Worm (Caenorhabditis elegans): ENCODE data around the gene lpr-7.

The lpr-7 gene

DNA sequence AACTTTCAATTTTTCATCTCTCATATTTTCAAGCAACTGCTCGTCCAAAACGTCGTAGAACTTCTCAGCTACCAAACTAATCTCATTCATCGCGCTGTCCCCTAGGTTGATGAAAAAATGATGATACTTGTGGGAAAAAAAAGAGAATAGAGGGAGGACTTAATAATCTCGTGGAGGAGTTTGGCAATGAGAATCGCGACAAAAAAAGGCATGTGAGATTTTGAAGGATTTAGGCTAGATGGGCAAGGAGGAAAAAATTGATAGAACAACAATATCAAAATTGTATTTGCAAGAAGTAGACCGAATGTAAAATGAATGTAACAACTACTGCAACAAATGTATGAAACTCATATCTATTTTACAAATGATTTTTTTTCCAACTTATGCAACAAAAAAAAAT lies 26.7 kb downstream of the lpr-7 start, which contains the start of gene Y9C12A.1:
Gene Y9C12A.1, minus strand, starts transcription at position 101 of the 400 bp plus-strand sequence.
- TF ChIP-seq snu-23 (GFP tag; optimal IDR thresholded peaks at IDR 0.05), result no peak
- TF ChIP-seq nhr-12 (tag; optimal IDR thresholded peaks at IDR 0.05), result no peak
- no peak for TF ChIP-seq C34B4.2 (tag; optimal IDR thresholded peaks at IDR 0.05)
- no peak for TF ChIP-seq ztf-4 (tag; optimal IDR thresholded peaks at IDR 0.05)
- TF ChIP-seq nhr-28 (tag; optimal IDR thresholded peaks at IDR 0.05), result no peak
- no peak for TF ChIP-seq nhr-76 (tag; optimal IDR thresholded peaks at IDR 0.05)
- no peak for TF ChIP-seq mab-9 (GFP tag; IDR thresholded peaks at IDR 0.05)
- TF ChIP-seq ces-1 (GFP tag; optimal IDR thresholded peaks at IDR 0.05), result no peak
- no peak for TF ChIP-seq jun-1 (tag; optimal IDR thresholded peaks at IDR 0.05)
- no peak for TF ChIP-seq mdl-1 (tag; optimal IDR thresholded peaks at IDR 0.05)
- no peak for TF ChIP-seq hlh-17 (GFP tag; optimal IDR thresholded peaks at IDR 0.05; ENCODE audit: borderline replicate concordance)
- TF ChIP-seq grh-1 (GFP tag; IDR thresholded peaks at IDR 0.05), result no peak
- no peak for TF ChIP-seq lin-13 (GFP tag; optimal IDR thresholded peaks at IDR 0.05)
- no peak for TF ChIP-seq efl-1 (optimal IDR thresholded peaks at IDR 0.05)
- no peak for TF ChIP-seq efl-1 (GFP tag; optimal IDR thresholded peaks at IDR 0.05 in 1 of 2)
- TF ChIP-seq nhr-85 (tag), result no peak
- no peak for TF ChIP-seq elt-3 (tag; optimal IDR thresholded peaks at IDR 0.05)

DNA sequence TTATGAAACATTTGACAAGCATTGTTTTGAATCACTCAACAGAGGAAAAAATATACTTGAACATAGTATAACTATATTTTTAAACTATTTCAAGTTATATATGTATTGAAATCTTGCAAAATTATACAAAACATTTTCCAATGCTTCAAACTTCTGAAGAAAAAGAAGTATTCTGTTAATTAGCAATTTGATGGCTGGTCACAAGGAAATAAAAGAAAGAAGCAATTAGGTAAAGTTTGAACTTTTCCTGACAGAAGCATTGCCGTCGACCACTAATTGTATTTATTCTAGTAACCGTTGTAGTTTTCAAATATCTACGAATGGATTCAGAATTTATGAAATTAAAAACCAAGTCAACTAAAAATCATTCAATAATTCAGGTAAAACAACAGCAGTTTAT lies 32.6 kb downstream of the lpr-7 start:
- TF ChIP-seq mab-9 (GFP tag; IDR thresholded peaks at IDR 0.05) (no peak), ceh-63 (GFP tag; optimal IDR thresholded peaks at IDR 0.05) (peak; percentile 54), lin-39 (tag; optimal IDR thresholded peaks at IDR 0.05) (no peak), lin-14 (GFP tag; optimal IDR thresholded peaks at IDR 0.05) (peak; percentile 54), tbx-2 (tag; optimal IDR thresholded peaks at IDR 0.05) (peak; percentile 8)

DNA sequence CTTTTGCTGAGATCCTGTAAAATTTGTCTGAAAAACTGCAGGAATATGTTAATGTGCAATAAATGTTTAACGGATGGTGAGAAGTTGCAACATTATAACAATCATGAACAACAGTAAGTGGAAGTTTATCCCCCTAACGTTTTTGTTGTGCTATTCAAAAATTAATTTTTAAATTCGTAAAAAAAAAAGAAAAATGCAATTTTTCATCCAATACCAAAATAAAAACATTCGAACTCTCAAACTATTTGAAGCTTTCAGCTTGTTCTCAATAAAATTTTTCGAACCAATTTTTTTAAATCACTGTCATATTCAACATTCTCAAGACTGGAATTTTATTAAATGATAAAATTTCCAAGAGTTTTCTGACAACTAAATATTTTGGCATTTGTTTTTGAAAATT lies 35.6 kb downstream of the lpr-7 start, which contains the start of gene ncam-1:
Gene ncam-1, plus strand, starts transcription at position 301 of the 400 bp plus-strand sequence.
- TF ChIP-seq aha-1 (tag; optimal IDR thresholded peaks at IDR 0.05) (no peak), ztf-11 (tag; optimal IDR thresholded peaks at IDR 0.05) (no peak), tbx-2 (tag; optimal IDR thresholded peaks at IDR 0.05) (no peak), zip-4 (GFP tag; optimal IDR thresholded peaks at IDR 0.05) (no peak), lin-14 (GFP tag; optimal IDR thresholded peaks at IDR 0.05) (no peak), mdl-1 (tag; optimal IDR thresholded peaks at IDR 0.05) (no peak), nhr-77 (tag; optimal IDR thresholded peaks at IDR 0.05) (no peak), C34B4.2 (tag; optimal IDR thresholded peaks at IDR 0.05) (no peak), unc-98 (GFP tag; IDR thresholded peaks at IDR 0.05) (no peak), lsy-2 (tag; optimal IDR thresholded peaks at IDR 0.05) (no peak), fkh-8 (tag; optimal IDR thresholded peaks at IDR 0.05) (no peak), nhr-11 (tag; optimal IDR thresholded peaks at IDR 0.05) (no peak), rnt-1 (tag; optimal IDR thresholded peaks at IDR 0.05) (no peak)

- TF ChIP-seq hlh-17 (GFP tag; optimal IDR thresholded peaks at IDR 0.05; ENCODE audit: borderline replicate concordance), result no peak
- no peak for TF ChIP-seq efl-1 (optimal IDR thresholded peaks at IDR 0.05)
- TF ChIP-seq efl-1 (GFP tag; optimal IDR thresholded peaks at IDR 0.05 in 1 of 2), result peak in 1 of 2 experiments; percentile 37
Measured at ce11 chrX:696253-696652, 40.3 kb downstream of the lpr-7 start.

ce11 chrX:706490-706889 lies 50.5 kb downstream of the lpr-7 start, which contains the start of gene M02A10.1:
TSS of gene M02A10.1 (plus strand) at chrX:706790.
- TF ChIP-seq lin-35 (GFP tag; optimal IDR thresholded peaks at IDR 0.05), result no peak
- no peak for TF ChIP-seq nhr-20 (tag; optimal IDR thresholded peaks at IDR 0.05)
- TF ChIP-seq snpc-4 (tag; optimal IDR thresholded peaks at IDR 0.05), result no peak
- TF ChIP-seq nhr-12 (tag; optimal IDR thresholded peaks at IDR 0.05), result no peak
- TF ChIP-seq hlh-17 (GFP tag; optimal IDR thresholded peaks at IDR 0.05; ENCODE audit: borderline replicate concordance), result no peak
- no peak for TF ChIP-seq lsy-2 (tag; optimal IDR thresholded peaks at IDR 0.05)
- no peak for TF ChIP-seq nhr-71 (tag; optimal IDR thresholded peaks at IDR 0.05)
- no peak for TF ChIP-seq C34B4.2 (tag; optimal IDR thresholded peaks at IDR 0.05)
- no peak for TF ChIP-seq dsc-1 (tag; optimal IDR thresholded peaks at IDR 0.05)
- no peak for TF ChIP-seq aha-1 (tag; optimal IDR thresholded peaks at IDR 0.05)
- no peak for TF ChIP-seq lir-3 (tag; optimal IDR thresholded peaks at IDR 0.05; ENCODE audit: poor library complexity)
- no peak for TF ChIP-seq egl-27 (tag; optimal IDR thresholded peaks at IDR 0.05)
- TF ChIP-seq sox-4 (tag; optimal IDR thresholded peaks at IDR 0.05), result no peak
- TF ChIP-seq nhr-28 (tag; optimal IDR thresholded peaks at IDR 0.05), result no peak
- TF ChIP-seq snu-23 (GFP tag; optimal IDR thresholded peaks at IDR 0.05), result no peak
- no peak for TF ChIP-seq elt-3 (tag; optimal IDR thresholded peaks at IDR 0.05)
- no peak for TF ChIP-seq fkh-8 (tag; optimal IDR thresholded peaks at IDR 0.05)
- no peak for TF ChIP-seq unc-86 (tag; optimal IDR thresholded peaks at IDR 0.05)
- TF ChIP-seq C04F5.9 (tag; optimal IDR thresholded peaks at IDR 0.05), result no peak

All from whole organism, L1 larva.